Fruit fly (Drosophila melanogaster) whole organism, embryonic: Measurements from ENCODE around the gene kat-60L1.

Experiments
- BEAF-32 ChIP-seq: fragments of 200-800 bp; sonication (Bioruptor generic); optimal IDR thresholded peaks from 3 replicates; lab custom pipeline; 2017; ENCODE audit warnings: missing biosample characterization, missing genetic modification characterization, mild to moderate bottlenecking, moderate library complexity, missing genetic modification reagents
- Bgb ChIP-seq: fragments of 200-800 bp; sonication (Bioruptor generic); IDR thresholded peaks from 2 replicates; pipeline ENCODE4 v1.3.6; 2022; ENCODE audit warnings: missing biosample characterization, missing genetic modification characterization; ENCODE audit not compliant: partially characterized antibody
- BtbVII ChIP-seq: fragments of 200-800 bp; sonication (Bioruptor generic); optimal IDR thresholded peaks from 3 replicates; lab custom pipeline; 2017; ENCODE audit warnings: missing biosample characterization, mild to moderate bottlenecking, missing genetic modification characterization
- CG1024 ChIP-seq: fragments of 200-800 bp; sonication (Bioruptor generic); IDR thresholded peaks from 2 replicates; pipeline ENCODE4 v1.3.6; 2022; ENCODE audit warnings: missing biosample characterization, missing genetic modification characterization
- CG10321 ChIP-seq: fragments of 200-800 bp; sonication (Bioruptor generic); IDR thresholded peaks from 2 replicates; pipeline ENCODE4 v1.3.6; 2022; ENCODE audit warnings: missing biosample characterization, missing genetic modification characterization
- CG12659 ChIP-seq: fragments of 200-800 bp; sonication (Bioruptor generic); optimal IDR thresholded peaks from 3 replicates; lab custom pipeline; 2017; ENCODE audit warnings: mild to moderate bottlenecking, missing biosample characterization, missing genetic modification reagents, missing genetic modification characterization
- CG15514 ChIP-seq: fragments of 200-800 bp; sonication (Bioruptor generic); optimal IDR thresholded peaks from 3 replicates; lab custom pipeline; 2017; ENCODE audit warnings: missing biosample characterization, missing genetic modification characterization, mild to moderate bottlenecking, moderate library complexity, missing genetic modification reagents
- CG1603 ChIP-seq: fragments of 200-800 bp; sonication (Bioruptor generic); optimal IDR thresholded peaks from 2 replicates; lab custom pipeline; 2019; ENCODE audit warnings: missing biosample characterization, mild to moderate bottlenecking, missing genetic modification characterization, moderate library complexity
- CG2712 ChIP-seq: fragments of 200-800 bp; optimal IDR thresholded peaks from 3 replicates; lab custom pipeline; 2019; ENCODE audit warnings: missing biosample characterization, mild to moderate bottlenecking, missing genetic modification characterization, moderate library complexity
- CG2875 ChIP-seq: fragments of 200-800 bp; sonication (Bioruptor generic); optimal IDR thresholded peaks from 2 replicates; lab custom pipeline; 2017; ENCODE audit warnings: missing biosample characterization, mild to moderate bottlenecking, missing genetic modification characterization, missing genetic modification reagents
- CG3281 ChIP-seq: fragments of 200-800 bp; sonication (Bioruptor generic); optimal IDR thresholded peaks from 3 replicates; lab custom pipeline; 2017; ENCODE audit warnings: missing biosample characterization, mild to moderate bottlenecking, missing genetic modification characterization
- CG34376 ChIP-seq: fragments of 200-800 bp; sonication (Bioruptor generic); optimal IDR thresholded peaks from 2 replicates; lab custom pipeline; 2018; ENCODE audit warnings: missing biosample characterization, mild to moderate bottlenecking, missing genetic modification characterization
- CG42726 ChIP-seq: fragments of 200-800 bp; sonication (Bioruptor generic); IDR thresholded peaks from 2 replicates; pipeline ENCODE4 v1.3.6; 2022; ENCODE audit warnings: missing biosample characterization, missing genetic modification characterization; ENCODE audit not compliant: partially characterized antibody
- CG4282 ChIP-seq: fragments of 200-800 bp; sonication (Bioruptor generic); optimal IDR thresholded peaks from 2 replicates; lab custom pipeline; 2016; ENCODE audit warnings: missing biosample characterization, missing genetic modification characterization
- CG4617 ChIP-seq: fragments of 200-800 bp; sonication (Bioruptor generic); optimal IDR thresholded peaks from 3 replicates; lab custom pipeline; 2016; ENCODE audit warnings: missing biosample characterization, missing genetic modification characterization, borderline replicate concordance
- CG6175 ChIP-seq: fragments of 200-800 bp; sonication (Bioruptor generic); IDR thresholded peaks from 3 replicates; pipeline ENCODE4 v1.3.6; 2022; ENCODE audit warnings: missing biosample characterization, missing genetic modification characterization
- CG6854 ChIP-seq: fragments of 200-800 bp; sonication (Bioruptor generic); optimal IDR thresholded peaks from 3 replicates; lab custom pipeline; 2017; ENCODE audit warnings: missing biosample characterization, mild to moderate bottlenecking, missing genetic modification characterization
- Doc3 ChIP-seq: fragments of 200-800 bp; sonication (Bioruptor generic); IDR thresholded peaks from 3 replicates; pipeline ENCODE4 v1.3.6; 2022; ENCODE audit warnings: missing biosample characterization, missing genetic modification characterization; ENCODE audit not compliant: partially characterized antibody
- Dp ChIP-seq: fragments of 200-800 bp; sonication (Bioruptor generic); optimal IDR thresholded peaks from 2 replicates; lab custom pipeline; 2018; ENCODE audit warnings: missing biosample characterization, mild to moderate bottlenecking, missing genetic modification characterization, moderate library complexity
- E2f1 ChIP-seq: fragments of 200-800 bp; sonication (Bioruptor generic); IDR thresholded peaks from 2 replicates; pipeline ENCODE4 v1.3.6; 2022; ENCODE audit warnings: missing biosample characterization, missing genetic modification characterization
- E2f2 ChIP-seq: fragments of 200-800 bp; sonication (Bioruptor generic); IDR thresholded peaks from 2 replicates; pipeline ENCODE4 v1.3.6; 2022; ENCODE audit warnings: missing biosample characterization, missing genetic modification characterization
- Hr78 ChIP-seq, 2 experiments: fragments of 200-800 bp in 1 of 2; fragments of >200 bp in 1 of 2; sonication (Bioruptor generic) in 1 of 2; optimal IDR thresholded peaks; 2 replicates each; lab custom pipeline; 2017 to 2019; ENCODE audit warnings: missing biosample characterization in 2 of 2, missing genetic modification characterization in 2 of 2, mild to moderate bottlenecking in 1 of 2, moderate library complexity in 1 of 2
- Lpt ChIP-seq: fragments of >200 bp; optimal IDR thresholded peaks from 2 replicates; lab custom pipeline; 2018; ENCODE audit warnings: missing biosample characterization, missing genetic modification characterization
- MBD-R2 ChIP-seq: fragments of 200-800 bp; sonication (Bioruptor generic); IDR thresholded peaks from 2 replicates; pipeline ENCODE4 v1.3.6; 2022; ENCODE audit warnings: missing biosample characterization, missing genetic modification characterization
- MESR4 ChIP-seq: fragments of 200-800 bp; sonication (Bioruptor generic); optimal IDR thresholded peaks from 2 replicates; lab custom pipeline; 2018; ENCODE audit warnings: missing biosample characterization, mild to moderate bottlenecking, missing genetic modification characterization, moderate library complexity
- Mrtf ChIP-seq: fragments of 200-800 bp; sonication (Bioruptor generic); IDR thresholded peaks from 3 replicates; pipeline ENCODE4 v1.3.6; 2022; ENCODE audit warnings: missing biosample characterization, missing genetic modification characterization
- Pdp1 ChIP-seq, 2 experiments: fragments of 200-800 bp; sonication (Bioruptor generic); optimal IDR thresholded peaks; 3 replicates each; lab custom pipeline; 2016; ENCODE audit warnings: missing biosample characterization in 2 of 2, missing genetic modification characterization in 2 of 2, mild to moderate bottlenecking in 1 of 2, moderate library complexity in 1 of 2
- Sry-β ChIP-seq: fragments of 200-800 bp; sonication (Bioruptor generic); optimal IDR thresholded peaks from 2 replicates; lab custom pipeline; 2018; ENCODE audit warnings: missing biosample characterization, mild to moderate bottlenecking, missing genetic modification characterization, moderate library complexity
- Tbp ChIP-seq: fragments of >200 bp; optimal IDR thresholded peaks from 2 replicates; lab custom pipeline; 2018; ENCODE audit warnings: missing biosample characterization, missing genetic modification characterization
- YL-1 ChIP-seq: fragments of 200-800 bp; sonication (Bioruptor generic); optimal IDR thresholded peaks from 3 replicates; lab custom pipeline; 2017; ENCODE audit warnings: missing biosample characterization, mild to moderate bottlenecking, missing genetic modification characterization
- az2 ChIP-seq: fragments of 200-800 bp; sonication (Bioruptor generic); optimal IDR thresholded peaks from 3 replicates; lab custom pipeline; 2016; ENCODE audit warnings: missing biosample characterization, missing genetic modification characterization
- br ChIP-seq: fragments of >200 bp; optimal IDR thresholded peaks from 2 replicates; lab custom pipeline; 2017
- ci ChIP-seq: fragments of 200-800 bp; sonication (Bioruptor generic); IDR thresholded peaks from 3 replicates; pipeline ENCODE4 v1.3.6; 2022; ENCODE audit warnings: missing biosample characterization, missing genetic modification characterization
- eyg ChIP-seq: fragments of 200-800 bp; sonication (Bioruptor generic); optimal IDR thresholded peaks from 3 replicates; lab custom pipeline; 2016; ENCODE audit warnings: missing biosample characterization, missing genetic modification characterization
- fd3F ChIP-seq: fragments of 200-800 bp; sonication (Bioruptor generic); optimal IDR thresholded peaks from 2 replicates; lab custom pipeline; 2018; ENCODE audit warnings: missing biosample characterization, mild to moderate bottlenecking, missing genetic modification characterization, moderate library complexity
- gfzf ChIP-seq: fragments of 200-800 bp; sonication (Bioruptor generic); optimal IDR thresholded peaks from 2 replicates; lab custom pipeline; 2016; ENCODE audit warnings: missing biosample characterization, mild to moderate bottlenecking, missing genetic modification characterization, moderate library complexity
- gsb-n ChIP-seq: fragments of 200-800 bp; sonication (Bioruptor generic); optimal IDR thresholded peaks from 3 replicates; lab custom pipeline; 2018; ENCODE audit warnings: missing biosample characterization, mild to moderate bottlenecking, missing genetic modification characterization
- insv ChIP-seq, 2 experiments: fragments of 200-800 bp; sonication (Bioruptor generic); optimal IDR thresholded peaks; 3 replicates each; lab custom pipeline; 2016 to 2018; ENCODE audit warnings: missing biosample characterization in 2 of 2, missing genetic modification characterization in 2 of 2
- nmo ChIP-seq: fragments of 200-800 bp; sonication (Bioruptor generic); optimal IDR thresholded peaks from 2 replicates; lab custom pipeline; 2018; ENCODE audit warnings: missing biosample characterization, mild to moderate bottlenecking, missing genetic modification characterization, moderate library complexity
- org-1 ChIP-seq: fragments of 200-800 bp; sonication (Bioruptor generic); optimal IDR thresholded peaks from 2 replicates; lab custom pipeline; 2017; ENCODE audit warnings: missing biosample characterization, missing genetic modification characterization
- phol ChIP-seq: fragments of 200-800 bp; sonication (Bioruptor generic); optimal IDR thresholded peaks from 3 replicates; lab custom pipeline; 2018; ENCODE audit warnings: missing biosample characterization, mild to moderate bottlenecking, missing genetic modification characterization, moderate library complexity
- pita ChIP-seq: fragments of 200-800 bp; sonication (Bioruptor generic); optimal IDR thresholded peaks from 2 replicates; lab custom pipeline; 2017; ENCODE audit warnings: missing biosample characterization, mild to moderate bottlenecking, missing genetic modification characterization
- pzg ChIP-seq: fragments of 200-800 bp; sonication (Bioruptor generic); optimal IDR thresholded peaks from 3 replicates; lab custom pipeline; 2018; ENCODE audit warnings: missing biosample characterization, mild to moderate bottlenecking, missing genetic modification characterization, moderate library complexity
- row ChIP-seq: fragments of 200-800 bp; sonication (Bioruptor generic); IDR thresholded peaks from 3 replicates; pipeline ENCODE4 v1.3.6; 2022; ENCODE audit warnings: missing biosample characterization, missing genetic modification characterization
- slbo ChIP-seq: fragments of 200-800 bp; sonication (Bioruptor generic); IDR thresholded peaks from 2 replicates; pipeline ENCODE4 v1.3.6; 2022; ENCODE audit warnings: missing biosample characterization, missing genetic modification characterization
- slp2 ChIP-seq: fragments of 200-800 bp; sonication (Bioruptor generic); optimal IDR thresholded peaks from 2 replicates; lab custom pipeline; 2016; ENCODE audit warnings: missing biosample characterization, missing genetic modification characterization
- so ChIP-seq: fragments of 200-800 bp; sonication (Bioruptor generic); IDR thresholded peaks from 3 replicates; pipeline ENCODE4 v1.3.6; 2022; ENCODE audit warnings: missing biosample characterization, missing genetic modification characterization
- stwl ChIP-seq: fragments of 200-800 bp; sonication (Bioruptor generic); optimal IDR thresholded peaks from 3 replicates; lab custom pipeline; 2018; ENCODE audit warnings: missing biosample characterization, mild to moderate bottlenecking, missing genetic modification characterization, moderate library complexity
- trem ChIP-seq: fragments of 200-800 bp; optimal IDR thresholded peaks from 3 replicates; lab custom pipeline; 2019; ENCODE audit warnings: missing biosample characterization, mild to moderate bottlenecking, missing genetic modification characterization, moderate library complexity

kat-60L1 gene

DNA sequence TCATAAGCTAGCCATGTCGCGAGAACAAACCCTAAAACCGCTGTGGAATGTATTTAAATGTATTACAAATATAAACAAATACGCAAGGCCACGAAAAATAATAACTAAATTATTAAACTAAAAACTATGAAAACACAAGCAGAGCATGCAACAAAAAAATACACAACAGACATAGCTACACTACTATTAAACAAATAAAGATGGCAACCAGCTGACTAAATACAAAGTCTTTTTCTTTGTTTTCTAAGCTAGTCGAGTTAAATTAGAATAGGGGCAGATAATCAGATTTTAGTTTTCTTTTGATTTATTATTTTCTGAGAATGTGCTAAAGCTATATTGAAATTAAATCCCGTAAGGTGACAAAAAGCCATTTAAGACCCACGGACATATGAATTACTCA is 34.9 kb upstream of the kat-60L1 start (continued):
- peak; percentile 38 for TF ChIP-seq CG12659 (GFP tag; lab: Kevin White, UChicago)
- TF ChIP-seq insv (GFP tag; optimal IDR thresholded peaks at IDR 0.05; lab: Kevin White, UChicago), result peak in 1 of 2 experiments; percentile 13
- TF ChIP-seq CG2875, result peak; percentile 36
- TF ChIP-seq CG15514 (GFP tag; lab: Kevin White, UChicago), result peak; percentile 63

DNA sequence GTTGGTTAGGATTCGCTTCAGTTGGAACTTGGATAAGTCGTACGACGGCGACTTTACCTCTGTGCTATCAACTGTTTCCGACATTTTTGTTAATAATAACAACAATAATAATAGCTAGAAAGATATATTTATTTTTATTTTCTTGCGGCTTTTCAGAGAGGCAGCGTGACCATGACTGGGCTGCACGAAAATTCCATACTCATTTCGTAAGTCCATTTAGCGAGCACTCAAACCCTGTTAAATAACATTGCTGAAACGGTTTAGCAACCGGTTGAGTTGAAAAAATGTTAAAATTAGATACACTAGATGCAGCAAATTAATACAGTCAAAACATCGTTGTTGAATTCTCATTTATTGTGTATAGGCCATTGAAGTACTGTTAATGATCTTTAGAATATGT is 27.0 kb upstream of the kat-60L1 start, which contains the start of gene Dcps:
Gene Dcps (minus strand): TSS at position 181 of the 400 bp plus-strand sequence.
- TF ChIP-seq Dp (peak; percentile 57), BEAF-32 (peak; percentile 33), eyg (GFP tag; lab: Kevin White, UChicago) (no peak), phol (peak; percentile 16), fd3F (GFP tag; lab: Kevin White, UChicago) (no peak), CG42726 (GFP tag; lab: Robert Waterston, UW) (no peak), CG3281 (no peak), pita (GFP tag; lab: Kevin White, UChicago) (peak; percentile 58), az2 (GFP tag; lab: Kevin White, UChicago) (no peak), CG34376 (no peak), CG4617 (peak; percentile 55), Mrtf (GFP tag; lab: Robert Waterston, UW) (no peak), Lpt (GFP tag; lab: Kevin White, UChicago) (no peak), MESR4 (GFP tag; lab: Kevin White, UChicago) (peak; percentile 26), row (GFP tag; lab: Robert Waterston, UW) (no peak), Doc3 (GFP tag; lab: Robert Waterston, UW) (no peak), BtbVII (GFP tag; lab: Kevin White, UChicago) (no peak), Tbp (GFP tag; lab: Kevin White, UChicago) (no peak), CG1024 (GFP tag; lab: Robert Waterston, UW) (no peak), org-1 (no peak), gsb-n (peak; percentile 61), CG12659 (GFP tag; lab: Kevin White, UChicago) (peak; percentile 4), Sry-β (GFP tag; lab: Kevin White, UChicago) (peak; percentile 39), ci (GFP tag; lab: Robert Waterston, UW) (no peak), Pdp1 (GFP tag; optimal IDR thresholded peaks at IDR 0.05; lab: Kevin White, UChicago) (peak in 1 of 2 experiments; percentile 83), nmo (peak; percentile 7), CG10321 (no peak), slp2 (GFP tag; lab: Kevin White, UChicago) (no peak), Bgb (0 out of 2 replicates have a peak, but pooled peaks have one; percentile 21), so (GFP tag; lab: Robert Waterston, UW) (no peak), CG6854 (GFP tag; lab: Kevin White, UChicago) (no peak), CG2712 (peak; percentile 6), CG6175 (GFP tag; lab: Robert Waterston, UW) (no peak), CG1603 (tag; lab: Kevin White, UChicago) (peak; percentile 34), trem (tag; lab: Kevin White, UChicago) (peak; percentile 27), br (lab: Kevin White, UChicago) (no peak), Hr78 (GFP tag; optimal IDR thresholded peaks at IDR 0.05; lab: Kevin White, UChicago) (no peak), E2f2 (GFP tag; lab: Robert Waterston, UW) (peak; percentile 42), MBD-R2 (GFP tag; lab: Robert Waterston, UW) (peak; percentile 81), pzg (peak; percentile 75), CG4282 (GFP tag; lab: Kevin White, UChicago) (no peak), YL-1 (peak; percentile 56), stwl (tag; lab: Kevin White, UChicago) (peak; percentile 58), E2f1 (GFP tag; lab: Robert Waterston, UW) (no peak), gfzf (peak; percentile 86), slbo (GFP tag; lab: Robert Waterston, UW) (no peak)
